Fruit fly (Drosophila melanogaster): ENCODE data around the gene pug.

pug gene

dm6 chr3R:10696371-10696777 is at the start of gene pug, which contains the start of the genes CG14683 and CG46459:
pug (plus strand) TSS chr3R:10696534.
CG14683 (plus strand) TSS chr3R:10696647.
CG46459 (plus strand) TSS chr3R:10696647.
- TF ChIP-seq Abd-B (GFP tag; optimal IDR thresholded peaks at IDR 0.05) (no peak), Jra (GFP tag; optimal IDR thresholded peaks at IDR 0.05) (peak; percentile 55), Myc (optimal IDR thresholded peaks at IDR 0.05) (peak; percentile 31), h (GFP tag; optimal IDR thresholded peaks at IDR 0.05) (peak; percentile 73), usp (GFP tag; optimal IDR thresholded peaks at IDR 0.05) (no peak), Dif (GFP tag; optimal IDR thresholded peaks at IDR 0.05; ENCODE audit: partially characterized antibody) (no peak), dl (GFP tag; optimal IDR thresholded peaks at IDR 0.05; ENCODE audit: insufficient read depth in 1 of 2, partially characterized antibody in 2 of 2) (no peak), Vsx2 (GFP tag; optimal IDR thresholded peaks at IDR 0.05; ENCODE audit: partially characterized antibody) (no peak), foxo (GFP tag; optimal IDR thresholded peaks at IDR 0.05) (peak in 1 of 2 experiments; percentile 63), HLH106 (tag; optimal IDR thresholded peaks at IDR 0.05) (peak; percentile 46), br (GFP tag; optimal IDR thresholded peaks at IDR 0.05) (peak; percentile 15), dmrt93B (GFP tag; optimal IDR thresholded peaks at IDR 0.05) (no peak), fru (GFP tag; optimal IDR thresholded peaks at IDR 0.05) (peak; percentile 49), psq (GFP tag; optimal IDR thresholded peaks at IDR 0.05) (no peak), sv (GFP tag; optimal IDR thresholded peaks at IDR 0.05) (peak; percentile 40), GATAd (GFP tag; optimal IDR thresholded peaks at IDR 0.05) (peak; percentile 26), rgr (GFP tag; optimal IDR thresholded peaks at IDR 0.05) (peak; percentile 33), OdsH (GFP tag; optimal IDR thresholded peaks at IDR 0.05) (peak; percentile 8), Hr83 (GFP tag; optimal IDR thresholded peaks at IDR 0.05; ENCODE audit: poor library complexity, severe bottlenecking) (peak; percentile 11), ey (GFP tag; optimal IDR thresholded peaks at IDR 0.05) (peak; percentile 32), Rel (GFP tag; optimal IDR thresholded peaks at IDR 0.05) (no peak), Rel (tag; optimal IDR thresholded peaks at IDR 0.05) (peak; percentile 34)

- TF ChIP-seq ey (GFP tag; optimal IDR thresholded peaks at IDR 0.05) (no peak), rgr (GFP tag; optimal IDR thresholded peaks at IDR 0.05) (no peak)
Measured at dm6 chr3R:10647171-10647570, 49.2 kb upstream of the pug start.

DNA sequence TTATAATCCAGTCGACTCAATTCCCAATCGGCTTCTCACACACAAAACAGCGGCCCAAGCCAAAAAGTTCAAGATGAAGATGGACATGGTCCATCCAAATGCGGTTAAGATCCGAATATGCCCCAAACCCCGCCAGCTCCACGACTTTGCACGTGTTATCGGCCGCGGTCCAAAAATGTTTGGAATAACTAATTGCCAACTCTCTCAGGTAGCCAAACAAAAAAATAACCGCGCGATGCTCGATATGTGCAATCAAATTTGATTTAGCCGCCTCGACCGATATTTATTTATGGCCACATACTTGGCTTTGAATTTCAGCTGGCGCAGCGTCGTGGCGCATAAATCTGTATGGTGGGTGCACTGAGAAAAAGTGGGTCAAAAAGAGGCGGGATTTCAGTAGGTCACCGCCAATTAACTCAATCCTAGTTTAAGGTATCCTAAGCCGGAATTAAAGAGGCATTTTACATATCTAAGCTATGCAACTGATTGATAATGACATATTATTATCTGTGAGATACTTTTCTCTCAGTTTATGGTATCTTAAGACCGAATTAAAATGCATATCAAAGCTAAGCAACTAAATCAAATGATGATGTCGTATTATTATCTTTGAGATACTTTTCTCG is 47.7 kb upstream of the pug start:
- peak; percentile 35 for TF ChIP-seq rgr (GFP tag; optimal IDR thresholded peaks at IDR 0.05)
- no peak for TF ChIP-seq N (GFP tag; optimal IDR thresholded peaks at IDR 0.05)
- no peak for TF ChIP-seq Hr78 (GFP tag; optimal IDR thresholded peaks at IDR 0.05)
- TF ChIP-seq Abd-B (GFP tag; optimal IDR thresholded peaks at IDR 0.05) = no peak
- no peak for TF ChIP-seq brk (GFP tag; optimal IDR thresholded peaks at IDR 0.05)
- peak; percentile 5 for TF ChIP-seq woc (GFP tag; optimal IDR thresholded peaks at IDR 0.05)
- no peak for TF ChIP-seq sv (GFP tag; optimal IDR thresholded peaks at IDR 0.05)
- no peak for TF ChIP-seq sage (GFP tag; optimal IDR thresholded peaks at IDR 0.05)
- peak; percentile 21 for TF ChIP-seq Hnf4 (GFP tag; optimal IDR thresholded peaks at IDR 0.05)
- TF ChIP-seq foxo (GFP tag; optimal IDR thresholded peaks at IDR 0.05) = peak in 1 of 2 experiments; percentile 50
- TF ChIP-seq tai (GFP tag; optimal IDR thresholded peaks at IDR 0.05) = no peak
- TF ChIP-seq jim (GFP tag; optimal IDR thresholded peaks at IDR 0.05) = no peak
- no peak for TF ChIP-seq Rel (GFP tag; optimal IDR thresholded peaks at IDR 0.05)
- no peak for TF ChIP-seq Rel (tag; optimal IDR thresholded peaks at IDR 0.05)
- no peak for TF ChIP-seq HLH106 (tag; optimal IDR thresholded peaks at IDR 0.05)
- TF ChIP-seq dmrt93B (GFP tag; optimal IDR thresholded peaks at IDR 0.05) = peak; percentile 15
- no peak for TF ChIP-seq Vsx2 (GFP tag; optimal IDR thresholded peaks at IDR 0.05; ENCODE audit: partially characterized antibody)
- no peak for TF ChIP-seq CG32264 (GFP tag; optimal IDR thresholded peaks at IDR 0.05)
- TF ChIP-seq ey (GFP tag; optimal IDR thresholded peaks at IDR 0.05) = peak; percentile 50
- TF ChIP-seq br (GFP tag; optimal IDR thresholded peaks at IDR 0.05) = no peak
- TF ChIP-seq OdsH (GFP tag; optimal IDR thresholded peaks at IDR 0.05) = peak; percentile 2
- TF ChIP-seq fru (GFP tag; optimal IDR thresholded peaks at IDR 0.05) = peak; percentile 37
- TF ChIP-seq Sp1 (GFP tag; optimal IDR thresholded peaks at IDR 0.05) = no peak
- no peak for TF ChIP-seq usp (GFP tag; optimal IDR thresholded peaks at IDR 0.05)

DNA sequence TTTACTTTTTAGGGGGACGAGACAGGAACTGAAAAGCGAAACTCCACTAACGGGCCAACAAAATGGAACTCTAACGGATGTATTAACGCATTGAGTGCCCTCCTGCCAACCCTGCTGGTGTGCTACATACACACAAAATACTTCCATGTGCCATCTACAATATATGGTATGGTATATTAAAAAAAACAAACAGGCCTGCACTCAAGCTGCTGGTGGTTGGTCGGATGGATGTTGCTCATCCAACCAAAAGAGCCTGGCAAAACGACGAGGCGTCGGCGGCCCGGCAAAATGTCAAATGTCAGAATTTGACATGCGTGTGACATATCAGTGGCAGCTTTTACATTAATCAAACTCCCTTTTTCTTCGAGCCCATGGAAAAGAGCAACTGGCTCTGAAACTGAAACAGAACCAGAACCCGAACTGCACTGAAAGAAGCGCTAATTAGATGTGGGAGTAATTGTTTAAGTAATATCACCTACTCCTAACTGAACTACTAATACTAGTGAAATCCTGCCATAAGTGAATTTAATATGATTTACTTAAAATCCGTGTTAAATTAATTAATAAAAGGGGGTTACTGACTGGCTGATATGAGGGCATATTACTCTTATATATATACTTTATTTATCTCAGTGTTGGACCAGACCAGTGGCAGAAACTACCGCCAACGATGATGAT is 45.6 kb upstream of the pug start:
- no peak for TF ChIP-seq brk (GFP tag; optimal IDR thresholded peaks at IDR 0.05)
- TF ChIP-seq sv (GFP tag; optimal IDR thresholded peaks at IDR 0.05) = no peak
- TF ChIP-seq rgr (GFP tag; optimal IDR thresholded peaks at IDR 0.05) = no peak
- no peak for TF ChIP-seq sage (GFP tag; optimal IDR thresholded peaks at IDR 0.05)
- TF ChIP-seq lola (GFP tag; optimal IDR thresholded peaks at IDR 0.05) = no peak
- no peak for TF ChIP-seq CG9705 (GFP tag; optimal IDR thresholded peaks at IDR 0.05)
- TF ChIP-seq Hr78 (GFP tag; optimal IDR thresholded peaks at IDR 0.05) = no peak
- TF ChIP-seq CG32264 (GFP tag; optimal IDR thresholded peaks at IDR 0.05) = no peak
- no peak for TF ChIP-seq dsf (GFP tag; optimal IDR thresholded peaks at IDR 0.05; ENCODE audit: borderline replicate concordance)
- TF ChIP-seq OdsH (GFP tag; optimal IDR thresholded peaks at IDR 0.05) = no peak
- TF ChIP-seq fru (GFP tag; optimal IDR thresholded peaks at IDR 0.05) = no peak
- TF ChIP-seq Myc (optimal IDR thresholded peaks at IDR 0.05) = no peak
- TF ChIP-seq tai (GFP tag; optimal IDR thresholded peaks at IDR 0.05) = no peak
- no peak for TF ChIP-seq CrebA (GFP tag; optimal IDR thresholded peaks at IDR 0.05; ENCODE audit: borderline replicate concordance)
- TF ChIP-seq foxo (GFP tag; optimal IDR thresholded peaks at IDR 0.05) = no peak
